Fruit fly (Drosophila melanogaster) whole organism, embryonic: ENCODE results near the gene Pvf3.

ENCODE experiments used
- Ada2b ChIP-seq: fragments of 200-800 bp; sonication (Bioruptor generic); IDR thresholded peaks from 2 replicates; pipeline ENCODE4 v1.3.6; 2022; ENCODE audit warnings: missing biosample characterization, missing genetic modification characterization
- BEAF-32 ChIP-seq: fragments of 200-800 bp; sonication (Bioruptor generic); optimal IDR thresholded peaks from 3 replicates; lab custom pipeline; 2017; ENCODE audit warnings: missing biosample characterization, missing genetic modification characterization, mild to moderate bottlenecking, moderate library complexity, missing genetic modification reagents
- CG10565 ChIP-seq: fragments of 200-800 bp; sonication (Bioruptor generic); optimal IDR thresholded peaks from 3 replicates; lab custom pipeline; 2016; ENCODE audit warnings: missing biosample characterization, mild to moderate bottlenecking, missing genetic modification characterization
- CG10979 ChIP-seq: fragments of 200-800 bp; sonication (Bioruptor generic); optimal IDR thresholded peaks from 2 replicates; lab custom pipeline; 2018; ENCODE audit warnings: missing biosample characterization, mild to moderate bottlenecking, missing genetic modification characterization, moderate library complexity
- CG11085 ChIP-seq: fragments of 200-800 bp; sonication (Bioruptor generic); IDR thresholded peaks from 2 replicates; pipeline ENCODE4 v1.3.6; 2022; ENCODE audit warnings: missing biosample characterization, missing genetic modification characterization
- CG12155 ChIP-seq: fragments of 200-800 bp; sonication (Bioruptor generic); optimal IDR thresholded peaks from 3 replicates; lab custom pipeline; 2016; ENCODE audit warnings: missing biosample characterization, missing genetic modification characterization
- CG13624 ChIP-seq: fragments of 200-800 bp; sonication (Bioruptor generic); optimal IDR thresholded peaks from 2 replicates; lab custom pipeline; 2016; ENCODE audit warnings: missing biosample characterization, missing genetic modification characterization
- CG14441 ChIP-seq: fragments of 200-800 bp; sonication (Bioruptor generic); IDR thresholded peaks from 2 replicates; pipeline ENCODE4 v1.3.6; 2022; ENCODE audit warnings: missing biosample characterization, missing genetic modification characterization
- CG14860 ChIP-seq: fragments of 200-800 bp; sonication (Bioruptor generic); IDR thresholded peaks from 3 replicates; pipeline ENCODE4 v1.3.6; 2022; ENCODE audit warnings: missing biosample characterization, missing genetic modification characterization; ENCODE audit not compliant: partially characterized antibody
- CG15073 ChIP-seq: fragments of 200-800 bp; sonication (Bioruptor generic); optimal IDR thresholded peaks from 2 replicates; lab custom pipeline; 2016; ENCODE audit warnings: missing biosample characterization, missing genetic modification characterization
- CG15269 ChIP-seq: fragments of 200-800 bp; sonication (Bioruptor generic); optimal IDR thresholded peaks from 2 replicates; lab custom pipeline; 2018; ENCODE audit warnings: missing biosample characterization, mild to moderate bottlenecking, missing genetic modification characterization, moderate library complexity
- CG15479 ChIP-seq: fragments of 200-800 bp; sonication (Bioruptor generic); optimal IDR thresholded peaks from 3 replicates; lab custom pipeline; 2019; ENCODE audit warnings: missing biosample characterization, mild to moderate bottlenecking, missing genetic modification characterization, moderate library complexity
- CG15601 ChIP-seq: fragments of 200-800 bp; sonication (Bioruptor generic); optimal IDR thresholded peaks from 3 replicates; lab custom pipeline; 2019; ENCODE audit warnings: missing biosample characterization, mild to moderate bottlenecking, missing genetic modification characterization, moderate library complexity
- CG1603 ChIP-seq: fragments of 200-800 bp; sonication (Bioruptor generic); optimal IDR thresholded peaks from 2 replicates; lab custom pipeline; 2019; ENCODE audit warnings: missing biosample characterization, mild to moderate bottlenecking, missing genetic modification characterization, moderate library complexity
- CG1647 ChIP-seq: fragments of 200-800 bp; sonication (Bioruptor generic); optimal IDR thresholded peaks from 3 replicates; lab custom pipeline; 2016; ENCODE audit warnings: missing biosample characterization, missing genetic modification characterization
- CG18619 ChIP-seq: fragments of 200-800 bp; sonication (Bioruptor generic); optimal IDR thresholded peaks from 3 replicates; lab custom pipeline; 2017; ENCODE audit warnings: missing biosample characterization, mild to moderate bottlenecking, missing genetic modification characterization
- CG33213 ChIP-seq: fragments of 200-800 bp; sonication (Bioruptor generic); optimal IDR thresholded peaks from 3 replicates; lab custom pipeline; 2016; ENCODE audit warnings: missing biosample characterization, missing genetic modification characterization
- CG34224 ChIP-seq: fragments of 200-800 bp; sonication (Bioruptor generic); IDR thresholded peaks from 3 replicates; pipeline ENCODE4 v1.3.6; 2022; ENCODE audit warnings: missing biosample characterization, missing genetic modification characterization; ENCODE audit not compliant: partially characterized antibody
- CG34376 ChIP-seq: fragments of 200-800 bp; sonication (Bioruptor generic); optimal IDR thresholded peaks from 2 replicates; lab custom pipeline; 2018; ENCODE audit warnings: missing biosample characterization, mild to moderate bottlenecking, missing genetic modification characterization
- CG3726 ChIP-seq: fragments of 200-800 bp; sonication (Bioruptor generic); IDR thresholded peaks from 3 replicates; pipeline ENCODE4, ENCODE4 v1.3.6; 2022; ENCODE audit warnings: missing biosample characterization, missing genetic modification characterization
- CG4360 ChIP-seq: fragments of 200-800 bp; sonication (Bioruptor generic); IDR thresholded peaks from 2 replicates; pipeline ENCODE4 v1.3.6; 2022; ENCODE audit warnings: missing biosample characterization, missing genetic modification characterization
- CG4730 ChIP-seq: fragments of 200-800 bp; sonication (Bioruptor generic); IDR thresholded peaks from 2 replicates; pipeline ENCODE4 v1.3.6; 2022; ENCODE audit warnings: missing biosample characterization, missing genetic modification characterization
- CG6683 ChIP-seq: fragments of 200-800 bp; sonication (Bioruptor generic); optimal IDR thresholded peaks from 2 replicates; lab custom pipeline; 2017; ENCODE audit warnings: missing biosample characterization, mild to moderate bottlenecking, missing genetic modification characterization, missing genetic modification reagents
- CG9215 ChIP-seq: fragments of 200-800 bp; sonication (Bioruptor generic); IDR thresholded peaks from 2 replicates; pipeline ENCODE4 v1.3.6; 2022; ENCODE audit warnings: missing biosample characterization, missing genetic modification characterization
- CG9876 ChIP-seq: fragments of 200-800 bp; sonication (Bioruptor generic); optimal IDR thresholded peaks from 2 replicates; lab custom pipeline; 2016; ENCODE audit warnings: missing biosample characterization, missing genetic modification characterization
- CoRest ChIP-seq: fragments of 200-800 bp; sonication (Bioruptor generic); optimal IDR thresholded peaks from 3 replicates; lab custom pipeline; 2018; ENCODE audit warnings: missing biosample characterization, mild to moderate bottlenecking, missing genetic modification characterization, moderate library complexity
- Dip3 ChIP-seq: fragments of 200-800 bp; sonication (Bioruptor generic); optimal IDR thresholded peaks from 3 replicates; lab custom pipeline; 2016; ENCODE audit warnings: missing biosample characterization, missing genetic modification characterization
- HLH4C ChIP-seq: fragments of 200-800 bp; sonication (Bioruptor generic); IDR thresholded peaks from 3 replicates; pipeline ENCODE4 v1.3.6; 2022; ENCODE audit warnings: missing biosample characterization, missing genetic modification characterization; ENCODE audit not compliant: partially characterized antibody
- HLH54F ChIP-seq: fragments of 200-800 bp; sonication (Bioruptor generic); optimal IDR thresholded peaks from 3 replicates; lab custom pipeline; 2016; ENCODE audit warnings: missing biosample characterization, missing genetic modification characterization
- Jarid2 ChIP-seq: fragments of 200-800 bp; sonication (Bioruptor generic); optimal IDR thresholded peaks from 3 replicates; lab custom pipeline; 2017; ENCODE audit warnings: mild to moderate bottlenecking, missing biosample characterization, missing genetic modification reagents, missing genetic modification characterization
- MESR4 ChIP-seq: fragments of 200-800 bp; sonication (Bioruptor generic); optimal IDR thresholded peaks from 2 replicates; lab custom pipeline; 2018; ENCODE audit warnings: missing biosample characterization, mild to moderate bottlenecking, missing genetic modification characterization, moderate library complexity
- Neu2 ChIP-seq: fragments of 200-800 bp; sonication (Bioruptor generic); optimal IDR thresholded peaks from 3 replicates; lab custom pipeline; 2016; ENCODE audit warnings: missing biosample characterization, missing genetic modification characterization, borderline replicate concordance
- Opbp ChIP-seq: fragments of 200-800 bp; sonication (Bioruptor generic); IDR thresholded peaks from 3 replicates; pipeline ENCODE4 v1.3.6; 2022; ENCODE audit warnings: missing biosample characterization, missing genetic modification characterization; ENCODE audit not compliant: partially characterized antibody
- Trl ChIP-seq, 3 experiments: fragments of >200 bp in 2 of 3; fragments of 200-800 bp in 1 of 3; sonication (Bioruptor generic) in 1 of 3; optimal IDR thresholded peaks; 2 replicates in 1 of 3; 3 replicates in 2 of 3; lab custom pipeline; 2016 to 2017; ENCODE audit warnings: missing biosample characterization in 1 of 3, missing genetic modification characterization in 1 of 3
- amos ChIP-seq: fragments of 200-800 bp; sonication (Bioruptor generic); IDR thresholded peaks from 2 replicates; pipeline ENCODE4 v1.3.6; 2022; ENCODE audit warnings: missing biosample characterization, missing genetic modification characterization; ENCODE audit not compliant: partially characterized antibody
- ato ChIP-seq: fragments of 200-800 bp; sonication (Bioruptor generic); IDR thresholded peaks from 2 replicates; pipeline ENCODE4 v1.3.6; 2022; ENCODE audit warnings: missing biosample characterization, missing genetic modification characterization; ENCODE audit not compliant: partially characterized antibody
- chif ChIP-seq, 2 experiments: fragments of 200-800 bp; sonication (Bioruptor generic); optimal IDR thresholded peaks; 3 replicates each; lab custom pipeline; 2016; ENCODE audit warnings: missing biosample characterization in 2 of 2, missing genetic modification characterization in 2 of 2
- fd3F ChIP-seq: fragments of 200-800 bp; sonication (Bioruptor generic); optimal IDR thresholded peaks from 2 replicates; lab custom pipeline; 2018; ENCODE audit warnings: missing biosample characterization, mild to moderate bottlenecking, missing genetic modification characterization, moderate library complexity
- h ChIP-seq: fragments of >200 bp; optimal IDR thresholded peaks from 2 replicates; lab custom pipeline; 2017
- pros ChIP-seq: fragments of 200-800 bp; sonication (Bioruptor generic); optimal IDR thresholded peaks from 3 replicates; lab custom pipeline; 2019; ENCODE audit warnings: missing biosample characterization, mild to moderate bottlenecking, missing genetic modification characterization, moderate library complexity
- row ChIP-seq: fragments of 200-800 bp; sonication (Bioruptor generic); IDR thresholded peaks from 3 replicates; pipeline ENCODE4 v1.3.6; 2022; ENCODE audit warnings: missing biosample characterization, missing genetic modification characterization
- sens ChIP-seq: fragments of 200-800 bp; sonication (Bioruptor generic); peaks from one replicate; lab custom pipeline; 2016; ENCODE audit warnings: missing biosample characterization, missing genetic modification characterization
- so ChIP-seq: fragments of 200-800 bp; sonication (Bioruptor generic); IDR thresholded peaks from 3 replicates; pipeline ENCODE4 v1.3.6; 2022; ENCODE audit warnings: missing biosample characterization, missing genetic modification characterization
- sug ChIP-seq: fragments of 200-800 bp; optimal IDR thresholded peaks from 2 replicates; lab custom pipeline; 2019; ENCODE audit warnings: missing biosample characterization, mild to moderate bottlenecking, missing genetic modification characterization, moderate library complexity
- ttk ChIP-seq: fragments of 200-800 bp; sonication (Bioruptor generic); IDR thresholded peaks from 2 replicates; pipeline ENCODE4 v2.1.2; 2022; ENCODE audit warnings: missing biosample characterization, missing genetic modification characterization
- unpg ChIP-seq: fragments of 200-800 bp; sonication (Bioruptor generic); optimal IDR thresholded peaks from 3 replicates; lab custom pipeline; 2018; ENCODE audit warnings: missing biosample characterization, mild to moderate bottlenecking, missing genetic modification characterization, moderate library complexity
- usp ChIP-seq: fragments of >200 bp; optimal IDR thresholded peaks from 2 replicates; lab custom pipeline; 2017; ENCODE audit warnings: missing biosample characterization, missing genetic modification characterization
- vvl ChIP-seq: fragments of 200-800 bp; sonication (Bioruptor generic); IDR thresholded peaks from 2 replicates; pipeline ENCODE4 v1.3.6; 2022; ENCODE audit warnings: missing biosample characterization, missing genetic modification characterization
- yki ChIP-seq: fragments of >200 bp; optimal IDR thresholded peaks from 3 replicates; lab custom pipeline; 2018
- zfh1 ChIP-seq: fragments of 200-800 bp; sonication (Bioruptor generic); IDR thresholded peaks from 3 replicates; pipeline ENCODE4 v1.3.6; 2022; ENCODE audit warnings: missing biosample characterization, missing genetic modification characterization

Gene Pvf3

dm6 chr2L:7188530-7188996, 31.1 kb upstream of the Pvf3 start (continued):
- TF ChIP-seq Jarid2 (GFP tag; lab: Kevin White, UChicago) (peak; percentile 88), CG9215 (GFP tag; lab: Robert Waterston, UW) (peak; percentile 97), HLH54F (GFP tag; lab: Kevin White, UChicago) (peak; percentile 97), usp (GFP tag; lab: Kevin White, UChicago) (no peak), CG1603 (peak; percentile 94), BEAF-32 (peak; percentile 19), CG14441 (GFP tag; lab: Robert Waterston, UW) (peak; percentile 99), CG9876 (GFP tag; lab: Kevin White, UChicago) (peak; percentile 88), CG4360 (GFP tag; lab: Robert Waterston, UW) (peak; percentile 81), h (lab: Kevin White, UChicago) (no peak), row (GFP tag; lab: Robert Waterston, UW) (peak; percentile 99), CG13624 (GFP tag; lab: Kevin White, UChicago) (peak; percentile 96), CG15073 (GFP tag; lab: Kevin White, UChicago) (peak; percentile 85), CG4730 (peak; percentile 98), CG33213 (peak; percentile 91), CG1647 (GFP tag; lab: Kevin White, UChicago) (peak; percentile 94), Dip3 (peak; percentile 97), ttk (GFP tag; lab: Robert Waterston, UW) (peak; percentile 99), Opbp (GFP tag; lab: Robert Waterston, UW) (no peak), CoRest (tag; lab: Kevin White, UChicago) (peak; percentile 99), CG34224 (GFP tag; lab: Robert Waterston, UW) (no peak), so (GFP tag; lab: Robert Waterston, UW) (peak; percentile 98), unpg (GFP tag; lab: Kevin White, UChicago) (peak; percentile 98), CG14860 (GFP tag; lab: Robert Waterston, UW) (no peak), Trl (optimal IDR thresholded peaks at IDR 0.05; lab: Kevin White, UChicago) (peak; percentile 83 to 88), Trl (GFP tag; optimal IDR thresholded peaks at IDR 0.05; lab: Kevin White, UChicago) (peak; percentile 92), fd3F (GFP tag; lab: Kevin White, UChicago) (peak; percentile 96), CG10979 (peak; percentile 98), MESR4 (GFP tag; lab: Kevin White, UChicago) (peak; percentile 67), zfh1 (GFP tag; lab: Robert Waterston, UW) (peak; percentile 98), CG6683 (GFP tag; lab: Kevin White, UChicago) (peak; percentile 96), CG11085 (GFP tag; lab: Robert Waterston, UW) (peak; percentile 96), ato (GFP tag; lab: Robert Waterston, UW) (no peak), pros (GFP tag; lab: Kevin White, UChicago) (peak; percentile 87), yki (lab: Kevin White, UChicago) (no peak), Ada2b (GFP tag; lab: Robert Waterston, UW) (peak; percentile 96), CG15479 (peak; percentile 38), CG34376 (peak; percentile 98), HLH4C (peak; percentile 22; the same call in 1 of the 3 replicates), Neu2 (GFP tag; lab: Kevin White, UChicago) (peak; percentile 66), CG18619 (GFP tag; lab: Kevin White, UChicago) (peak; percentile 97), CG15269 (tag; lab: Kevin White, UChicago) (peak; percentile 99), CG3726 (GFP tag; lab: Robert Waterston, UW) (peak; percentile 97), amos (GFP tag; lab: Robert Waterston, UW) (no peak; the same call in 1 of the 2 replicates), chif (GFP tag; optimal IDR thresholded peaks at IDR 0.05; lab: Kevin White, UChicago) (peak; percentile 97), CG10565 (GFP tag; lab: Kevin White, UChicago) (peak; percentile 76), vvl (GFP tag; lab: Robert Waterston, UW) (peak; percentile 99), sens (GFP tag; lab: Kevin White, UChicago) (peak; percentile 100), CG15601 (tag; lab: Kevin White, UChicago) (peak; percentile 97), CG12155 (peak; percentile 97), sug (tag; lab: Kevin White, UChicago) (peak; percentile 97)
